Fruit fly (Drosophila melanogaster) whole organism, adult: ENCODE results near the gene Or10a.

Experiments
- CG14711 ChIP-seq: fragments of 200-800 bp; sonication (Bioruptor generic); optimal IDR thresholded peaks from 2 replicates; lab custom pipeline; 2018; ENCODE audit warnings: missing biosample characterization, mild to moderate bottlenecking, missing genetic modification characterization, moderate library complexity
- CG5204 ChIP-seq: fragments of 200-800 bp; sonication (Bioruptor generic); optimal IDR thresholded peaks from 2 replicates; lab custom pipeline; 2016; ENCODE audit warnings: missing biosample characterization, missing genetic modification characterization
- CG7045 ChIP-seq: fragments of 200-800 bp; sonication (Bioruptor generic); optimal IDR thresholded peaks from 2 replicates; lab custom pipeline; 2017; ENCODE audit warnings: missing biosample characterization, mild to moderate bottlenecking, missing genetic modification characterization
- Clk ChIP-seq: fragments of 200-800 bp; sonication (Bioruptor generic); optimal IDR thresholded peaks from 2 replicates; lab custom pipeline; 2017; ENCODE audit warnings: missing biosample characterization, missing genetic modification characterization
- Crg-1 ChIP-seq: fragments of 200-800 bp; sonication (Bioruptor generic); optimal IDR thresholded peaks from 2 replicates; lab custom pipeline; 2016; ENCODE audit warnings: missing biosample characterization, missing genetic modification characterization
- Hr96 ChIP-seq: fragments of 200-800 bp; sonication (Bioruptor generic); optimal IDR thresholded peaks from 2 replicates; lab custom pipeline; 2016; ENCODE audit warnings: missing biosample characterization, missing genetic modification characterization
- Mnt ChIP-seq: fragments of 200-800 bp; sonication (Bioruptor generic); optimal IDR thresholded peaks from 2 replicates; lab custom pipeline; 2016; ENCODE audit warnings: missing biosample characterization, mild to moderate bottlenecking, missing genetic modification characterization

- TF ChIP-seq Mnt (GFP tag; lab: Kevin White, UChicago), result no peak
- no peak for TF ChIP-seq Hr96 (GFP tag; lab: Kevin White, UChicago)
- TF ChIP-seq CG14711 (tag; lab: Kevin White, UChicago), result no peak
- TF ChIP-seq CG5204 (GFP tag; lab: Kevin White, UChicago), result no peak
- TF ChIP-seq Crg-1 (GFP tag; lab: Kevin White, UChicago), result no peak
- TF ChIP-seq Clk (GFP tag; lab: Kevin White, UChicago), result no peak
- no peak for TF ChIP-seq CG7045 (GFP tag; lab: Kevin White, UChicago)
Measured at dm6 chrX:11374320-11374719, 42.9 kb downstream of the Or10a start.
